Worm (Caenorhabditis elegans) whole organism, L1 larva: Measurements from ENCODE around the gene vps-24.
A peak's percentile ranks its signal among the peaks of the same experiment; 100 is the strongest.

Experiments
- ceh-63 ChIP-seq: fragments of 200-800 bp; sonication (Bioruptor generic); optimal IDR thresholded peaks from 2 replicates; lab custom pipeline; 2018; ENCODE audit warnings: mild to moderate bottlenecking, missing genetic modification characterization, missing compliant biosample characterization
- ceh-8 ChIP-seq: fragments of 200-800 bp; sonication (Bioruptor generic); optimal IDR thresholded peaks from 2 replicates; lab custom pipeline; 2018; ENCODE audit warnings: mild to moderate bottlenecking, missing genetic modification characterization, moderate library complexity, missing compliant biosample characterization
- ceh-82 ChIP-seq, 3 experiments: fragments of 150-350 bp in 1 of 3; sonication (generic microtip) in 2 of 3; optimal IDR thresholded peaks; 2 replicates each; lab custom pipeline; 2014 to 2017; ENCODE audit warnings: missing biosample characterization in 3 of 3, missing genetic modification characterization in 3 of 3
- dpl-1 ChIP-seq, 3 experiments: fragments of 150-350 bp in 2 of 3; sonication (generic microtip) in 1 of 3; optimal IDR thresholded peaks; 2 replicates each; lab custom pipeline; 2014 to 2017; ENCODE audit warnings: missing biosample characterization in 3 of 3, missing genetic modification characterization in 3 of 3, missing genetic modification reagents in 3 of 3
- efl-1 ChIP-seq, 4 experiments: fragments of 150-350 bp; optimal IDR thresholded peaks in 3 of 4; peaks in 1 of 4; 1 replicate in 1 of 4; 2 replicates in 3 of 4; lab custom pipeline; 2014; ENCODE audit warnings: missing biosample characterization in 2 of 4, missing genetic modification characterization in 2 of 4, missing genetic modification reagents in 2 of 4
- egl-13 ChIP-seq: sonication (generic microtip); optimal IDR thresholded peaks from 2 replicates; lab custom pipeline; 2016; ENCODE audit warnings: missing genotype, missing genetic modification reagents, missing genetic modification characterization, missing compliant biosample characterization
- egl-27 ChIP-seq, 2 experiments: fragments of 150-350 bp in 1 of 2; sonication (generic microtip); optimal IDR thresholded peaks; 3 replicates each; lab custom pipeline; 2017 to 2018; ENCODE audit warnings: missing biosample characterization in 2 of 2, missing genetic modification characterization in 2 of 2, missing genetic modification reagents in 2 of 2
- ets-5 ChIP-seq: fragments of 200-800 bp; sonication (Bioruptor generic); IDR thresholded peaks from 2 replicates; pipeline ENCODE4 v1.3.6; 2022; ENCODE audit warnings: missing genetic modification characterization, missing compliant biosample characterization
- fkh-10 ChIP-seq: sonication (generic microtip); optimal IDR thresholded peaks from 2 replicates; lab custom pipeline; 2017; ENCODE audit warnings: missing biosample characterization, missing genetic modification reagents, missing genetic modification characterization
- hlh-4 ChIP-seq: sonication (generic microtip); optimal IDR thresholded peaks from 2 replicates; lab custom pipeline; 2016; ENCODE audit warnings: mild to moderate bottlenecking, missing genetic modification characterization, missing compliant biosample characterization
- jun-1 ChIP-seq: fragments of 150-350 bp; optimal IDR thresholded peaks from 2 replicates; lab custom pipeline; 2014; ENCODE audit warnings: missing biosample characterization, missing genetic modification reagents, missing genetic modification characterization
- lin-13 ChIP-seq: fragments of 150-350 bp; optimal IDR thresholded peaks from 2 replicates; lab custom pipeline; 2014; ENCODE audit warnings: missing biosample characterization, missing genetic modification reagents, missing genetic modification characterization
- lir-3 ChIP-seq: sonication (generic microtip); optimal IDR thresholded peaks from 2 replicates; lab custom pipeline; 2016; ENCODE audit warnings: mild to moderate bottlenecking, missing genetic modification characterization, moderate library complexity, missing compliant biosample characterization; ENCODE audit not compliant: poor library complexity
- mab-9 ChIP-seq: fragments of 200-800 bp; sonication (Bioruptor generic); IDR thresholded peaks from 2 replicates; pipeline ENCODE4 v1.3.6; 2022; ENCODE audit warnings: missing genetic modification reagents, missing genetic modification characterization, missing compliant biosample characterization
- mdl-1 ChIP-seq, 2 experiments: fragments of 150-350 bp; optimal IDR thresholded peaks; 2 replicates each; lab custom pipeline; 2014 to 2017; ENCODE audit warnings: missing biosample characterization in 2 of 2, missing genetic modification characterization in 2 of 2, inconsistent platforms in 1 of 2
- nhr-20 ChIP-seq: sonication (generic microtip); optimal IDR thresholded peaks from 2 replicates; lab custom pipeline; 2016; ENCODE audit warnings: mild to moderate bottlenecking, missing genetic modification characterization, missing compliant biosample characterization
- nhr-71 ChIP-seq: sonication (generic microtip); optimal IDR thresholded peaks from 2 replicates; lab custom pipeline; 2016; ENCODE audit warnings: mild to moderate bottlenecking, missing genetic modification characterization, moderate library complexity, missing compliant biosample characterization
- nhr-77 ChIP-seq: fragments of 150-350 bp; optimal IDR thresholded peaks from 2 replicates; lab custom pipeline; 2014; ENCODE audit warnings: missing biosample characterization, missing genetic modification characterization
- nhr-90 ChIP-seq: sonication (generic microtip); optimal IDR thresholded peaks from 2 replicates; lab custom pipeline; 2016; ENCODE audit warnings: mild to moderate bottlenecking, missing genetic modification characterization, missing compliant biosample characterization; ENCODE audit not compliant: poor library complexity
- pax-3 ChIP-seq: fragments of 200-800 bp; sonication (Bioruptor generic); optimal IDR thresholded peaks from 2 replicates; lab custom pipeline; 2018; ENCODE audit warnings: mild to moderate bottlenecking, missing genetic modification characterization, moderate library complexity, missing compliant biosample characterization
- pqm-1 ChIP-seq: sonication (generic microtip); optimal IDR thresholded peaks from 3 replicates; lab custom pipeline; 2017; ENCODE audit warnings: missing biosample characterization, missing genetic modification characterization
- rnt-1 ChIP-seq: sonication (generic microtip); optimal IDR thresholded peaks from 2 replicates; lab custom pipeline; 2016; ENCODE audit warnings: mild to moderate bottlenecking, missing genetic modification characterization, moderate library complexity, missing compliant biosample characterization
- sox-4 ChIP-seq: sonication (generic microtip); optimal IDR thresholded peaks from 2 replicates; lab custom pipeline; 2016; ENCODE audit warnings: missing genetic modification characterization, missing compliant biosample characterization
- sptf-1 ChIP-seq: fragments of 150-350 bp; optimal IDR thresholded peaks from 2 replicates; lab custom pipeline; 2014; ENCODE audit warnings: missing biosample characterization, missing genetic modification characterization
- sup-37 ChIP-seq: fragments of 200-800 bp; sonication (Bioruptor generic); optimal IDR thresholded peaks from 2 replicates; lab custom pipeline; 2018; ENCODE audit warnings: mild to moderate bottlenecking, missing genetic modification characterization, missing compliant biosample characterization
- swsn-7 ChIP-seq: sonication (generic microtip); optimal IDR thresholded peaks from 2 replicates; lab custom pipeline; 2016; ENCODE audit warnings: missing genetic modification characterization, missing compliant biosample characterization
- unc-30 ChIP-seq: sonication (generic microtip); optimal IDR thresholded peaks from 2 replicates; lab custom pipeline; 2017; ENCODE audit warnings: missing biosample characterization, missing genetic modification characterization
- unc-62 ChIP-seq: fragments of 150-350 bp; optimal IDR thresholded peaks from 2 replicates; lab custom pipeline; 2014; ENCODE audit warnings: missing biosample characterization, missing genetic modification reagents, missing genetic modification characterization
- vab-15 ChIP-seq: sonication (generic microtip); optimal IDR thresholded peaks from 2 replicates; lab custom pipeline; 2017; ENCODE audit warnings: missing genotype, mild to moderate bottlenecking, missing genetic modification characterization, missing compliant biosample characterization
- zag-1 ChIP-seq: fragments of 150-350 bp; optimal IDR thresholded peaks from 2 replicates; lab custom pipeline; 2014; ENCODE audit warnings: missing biosample characterization, missing genetic modification characterization
- zip-4 ChIP-seq: fragments of 200-800 bp; sonication (Bioruptor generic); optimal IDR thresholded peaks from 2 replicates; lab custom pipeline; 2018; ENCODE audit warnings: mild to moderate bottlenecking, missing genetic modification characterization, moderate library complexity, missing compliant biosample characterization
- ztf-4 ChIP-seq: fragments of 150-350 bp; optimal IDR thresholded peaks from 2 replicates; lab custom pipeline; 2014; ENCODE audit warnings: missing biosample characterization, missing genetic modification characterization

vps-24 gene

ce11 chrII:5001866-5002265 is 8.1 kb downstream of the vps-24 start:
- TF ChIP-seq efl-1 (optimal IDR thresholded peaks at IDR 0.05; lab: Kevin White, UChicago): no peak
- TF ChIP-seq efl-1 (GFP tag; optimal IDR thresholded peaks at IDR 0.05 in 1 of 2; lab: Kevin White, UChicago): peak in 1 of 2 experiments; percentile 94
- no peak for TF ChIP-seq zip-4 (GFP tag; lab: Kevin White, UChicago)

- no peak for TF ChIP-seq nhr-90
- no peak for TF ChIP-seq swsn-7 (tag; lab: Kevin White, UChicago)
- no peak for TF ChIP-seq rnt-1 (tag; lab: Kevin White, UChicago)
- no peak for TF ChIP-seq hlh-4
- TF ChIP-seq pax-3 (tag; lab: Kevin White, UChicago): no peak
- no peak for TF ChIP-seq egl-27 (tag; optimal IDR thresholded peaks at IDR 0.05; lab: Kevin White, UChicago)
- TF ChIP-seq ets-5: no peak
- TF ChIP-seq nhr-77 (tag; lab: Kevin White, UChicago): no peak
These were observed 9.9 kb downstream of the vps-24 start, which contains the start of gene F59A6.10 for ce11 chrII:5003660-5004059. TSS of gene F59A6.10 (plus strand) at chrII:5003960.

ce11 chrII:5004781-5005180 is 11.0 kb downstream of the vps-24 start, which contains the start of gene F59A6.4:
TSS of gene F59A6.4 (plus strand) at chrII:5005081.
- TF ChIP-seq swsn-7 (tag; lab: Kevin White, UChicago) (no peak), mab-9 (GFP tag; lab: Robert Waterston, UW) (no peak), fkh-10 (GFP tag; lab: Kevin White, UChicago) (no peak)

DNA sequence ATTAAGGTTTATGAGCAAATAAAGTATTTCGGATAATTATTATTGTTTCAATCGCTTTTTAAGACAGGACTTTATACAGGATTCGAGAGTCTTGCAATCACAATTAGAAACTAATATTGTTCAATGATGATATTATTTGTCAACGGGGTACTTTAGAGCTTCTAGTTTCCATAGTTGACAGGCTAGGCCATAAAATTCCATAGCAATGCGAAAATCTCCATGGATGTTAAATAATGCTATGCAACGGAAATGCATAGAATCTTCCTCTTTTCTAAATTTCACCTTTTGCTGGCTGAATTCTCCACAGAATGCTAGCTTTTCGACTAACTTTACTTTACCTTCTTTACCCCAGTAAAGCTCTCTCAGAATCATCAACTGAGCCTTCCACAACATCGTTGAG is 14.2 kb downstream of the vps-24 start, which contains the start of gene F59A6.3:
Gene F59A6.3 (plus strand): TSS at position 301 of the 400 bp plus-strand sequence.
- TF ChIP-seq vab-15 (tag; lab: Kevin White, UChicago): no peak
- TF ChIP-seq zag-1 (tag; lab: Kevin White, UChicago): no peak
- TF ChIP-seq unc-62 (GFP tag; lab: Kevin White, UChicago): no peak
- no peak for TF ChIP-seq mab-9 (GFP tag; lab: Robert Waterston, UW)
- no peak for TF ChIP-seq mdl-1 (tag; optimal IDR thresholded peaks at IDR 0.05; lab: Kevin White, UChicago)
- no peak for TF ChIP-seq nhr-77 (tag; lab: Kevin White, UChicago)
- no peak for TF ChIP-seq ceh-8 (GFP tag; lab: Kevin White, UChicago)
- no peak for TF ChIP-seq sox-4
- TF ChIP-seq egl-13: no peak
- TF ChIP-seq ets-5: no peak

- TF ChIP-seq sptf-1 (tag; lab: Kevin White, UChicago): no peak
- TF ChIP-seq egl-13: no peak
- TF ChIP-seq ceh-63 (GFP tag; lab: Kevin White, UChicago): no peak
These were observed 18.2 kb downstream of the vps-24 start, which contains the start of gene F59A6.12 for ce11 chrII:5011978-5012377. TSS of gene F59A6.12 (minus strand) at chrII:5012078.

DNA sequence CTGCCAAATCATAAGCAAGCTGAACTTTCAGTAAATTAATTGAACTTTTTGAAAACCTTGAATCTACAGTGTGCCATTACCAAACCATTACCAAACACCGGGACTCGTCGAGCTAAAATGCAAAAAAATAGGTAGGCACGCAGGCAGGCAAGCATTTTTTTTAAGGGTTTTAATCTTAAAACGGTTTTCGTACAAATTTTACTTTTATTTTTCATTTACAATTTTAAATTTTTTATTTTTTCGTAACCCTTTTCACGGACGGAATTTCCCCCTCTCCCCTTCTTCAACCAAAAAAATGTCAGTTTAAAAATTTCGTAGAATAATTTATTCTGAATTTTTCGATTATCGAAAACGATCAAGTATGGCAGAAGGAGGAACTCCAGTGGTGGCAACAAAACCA is 20.6 kb downstream of the vps-24 start, which contains the start of gene F59A6.2:
Gene F59A6.2 (plus strand): TSS at position 301 of the 400 bp plus-strand sequence.
- TF ChIP-seq lin-13 (GFP tag; lab: Kevin White, UChicago) (no peak), sup-37 (GFP tag; lab: Kevin White, UChicago) (no peak), unc-30 (no peak), pqm-1 (tag; lab: Kevin White, UChicago) (no peak), ztf-4 (tag; lab: Kevin White, UChicago) (no peak), lir-3 (no peak), dpl-1 (GFP tag; optimal IDR thresholded peaks at IDR 0.05; lab: Kevin White, UChicago) (no peak), ceh-82 (tag; optimal IDR thresholded peaks at IDR 0.05; lab: Kevin White, UChicago) (no peak), nhr-20 (tag; lab: Kevin White, UChicago) (no peak), nhr-71 (tag; lab: Kevin White, UChicago) (no peak), jun-1 (tag; lab: Kevin White, UChicago) (no peak), swsn-7 (tag; lab: Kevin White, UChicago) (no peak)
